Worm (Caenorhabditis elegans): ENCODE results near the gene str-148.
"Not testable (repeated sequence)": the region's sequence is repeated elsewhere in the genome, so short reads cannot be mapped to it uniquely, and the experiment has no call there.

str-148 gene

DNA sequence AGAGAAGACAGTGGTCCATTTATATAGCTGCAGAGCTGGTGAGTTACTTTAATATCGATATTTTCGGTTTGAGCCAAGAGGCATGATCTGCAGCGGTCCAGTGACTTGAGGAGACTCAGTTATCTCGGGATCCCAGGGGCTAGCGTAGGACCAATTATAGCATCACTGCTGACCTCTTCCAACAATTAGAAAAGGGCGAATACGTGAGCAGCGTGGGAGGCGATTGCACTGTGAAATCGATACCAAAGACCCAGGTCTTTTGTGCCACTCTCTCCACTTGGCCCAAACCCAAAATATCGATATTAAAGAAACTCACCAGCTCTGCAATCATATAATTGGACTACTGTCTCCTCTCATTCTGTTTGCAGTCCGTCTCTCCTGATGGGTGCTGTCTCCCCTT, 4.1 kb downstream of the str-148 start, which contains the start of gene fbxb-40:
Gene fbxb-40, minus strand, starts transcription at position 101 of the 400 bp plus-strand sequence.
- no peak for TF ChIP-seq lin-15B (tag; optimal IDR thresholded peaks at IDR 0.05)
- no peak for TF ChIP-seq fkh-2 (tag; optimal IDR thresholded peaks at IDR 0.05)
- no peak for TF ChIP-seq unc-39 (tag; optimal IDR thresholded peaks at IDR 0.05)
- TF ChIP-seq nhr-77 (tag; optimal IDR thresholded peaks at IDR 0.05), result no peak
- no peak for TF ChIP-seq nfya-1 (tag; optimal IDR thresholded peaks at IDR 0.05; ENCODE audit: insufficient read depth)
- no peak for TF ChIP-seq ceh-16 (tag; optimal IDR thresholded peaks at IDR 0.05)
- no peak for TF ChIP-seq nhr-43 (tag; optimal IDR thresholded peaks at IDR 0.05; ENCODE audit: poor library complexity, severe bottlenecking)
- TF ChIP-seq ceh-9 (tag; optimal IDR thresholded peaks at IDR 0.05), result no peak
- no peak for TF ChIP-seq sea-2 (GFP tag; optimal IDR thresholded peaks at IDR 0.05)
- no peak for TF ChIP-seq fkh-10 (GFP tag; optimal IDR thresholded peaks at IDR 0.05)
- no peak for TF ChIP-seq elt-2 (tag; optimal IDR thresholded peaks at IDR 0.05)
- no peak for TF ChIP-seq nhr-25 (tag; optimal IDR thresholded peaks at IDR 0.05)
- TF ChIP-seq fos-1 (tag; optimal IDR thresholded peaks at IDR 0.05), result no peak
- no peak for TF ChIP-seq ztf-11 (tag; optimal IDR thresholded peaks at IDR 0.05)
- no peak for TF ChIP-seq ama-1 (optimal IDR thresholded peaks at IDR 0.05)
- no peak for TF ChIP-seq nhr-28 (tag; optimal IDR thresholded peaks at IDR 0.05)

DNA sequence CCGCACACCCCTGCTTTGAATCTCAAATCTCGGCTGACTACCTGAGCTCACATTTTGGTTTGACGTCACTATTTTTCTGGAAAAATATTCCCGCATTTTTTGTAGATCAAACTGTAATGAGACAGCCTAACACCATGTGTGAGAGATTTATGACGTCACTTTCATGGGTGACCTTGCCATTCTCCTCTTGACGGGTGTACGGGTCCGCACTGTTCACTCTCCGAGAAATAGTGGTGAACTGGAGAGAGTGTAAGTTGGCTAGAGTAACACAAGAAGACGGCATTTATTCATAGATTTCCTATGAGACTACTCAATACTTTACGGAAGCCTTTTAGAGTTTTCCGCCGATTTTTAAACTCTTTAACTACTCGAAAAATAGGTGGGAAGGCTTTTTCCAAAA, 8.9 kb downstream of the str-148 start, which contains the start of gene K02E7.7:
Gene K02E7.7, plus strand, starts transcription at position 301 of the 400 bp plus-strand sequence.
- TF ChIP-seq tbx-2, R02D3.7, lin-39 (tag; optimal IDR thresholded peaks at IDR 0.05): not testable (repeated sequence)

DNA sequence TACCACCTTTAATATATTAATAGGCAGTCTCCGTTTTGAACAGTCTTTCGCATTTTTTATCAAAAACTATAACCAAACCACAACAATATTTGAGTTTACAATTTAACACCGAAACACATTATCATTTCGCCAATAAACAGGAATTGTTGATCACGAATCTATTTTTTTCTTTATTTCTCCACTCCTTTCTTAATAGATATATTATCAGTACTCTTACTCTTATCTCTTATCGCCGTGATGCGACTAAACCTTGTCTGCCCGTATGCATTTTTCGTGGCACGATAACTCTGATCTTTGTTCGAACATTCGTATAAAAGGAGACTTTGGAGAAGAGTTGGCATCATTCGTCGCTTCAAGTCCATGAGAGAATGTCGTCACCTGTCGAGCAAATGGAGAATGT, 11.1 kb downstream of the str-148 start:
- TF ChIP-seq nhr-77 (tag; optimal IDR thresholded peaks at IDR 0.05) (no peak), pha-4 (tag; optimal IDR thresholded peaks at IDR 0.05) (peak; percentile 46), eor-1 (tag; optimal IDR thresholded peaks at IDR 0.05) (no peak), pqm-1 (tag; optimal IDR thresholded peaks at IDR 0.05) (peak; percentile 85), sea-2 (GFP tag; optimal IDR thresholded peaks at IDR 0.05) (no peak), elt-2 (tag; optimal IDR thresholded peaks at IDR 0.05) (peak; percentile 97), lin-39 (tag; optimal IDR thresholded peaks at IDR 0.05) (no peak), nfya-1 (tag; optimal IDR thresholded peaks at IDR 0.05; ENCODE audit: insufficient read depth) (no peak), jun-1 (tag; optimal IDR thresholded peaks at IDR 0.05) (peak; percentile 44), egl-5 (tag; optimal IDR thresholded peaks at IDR 0.05) (no peak)

DNA sequence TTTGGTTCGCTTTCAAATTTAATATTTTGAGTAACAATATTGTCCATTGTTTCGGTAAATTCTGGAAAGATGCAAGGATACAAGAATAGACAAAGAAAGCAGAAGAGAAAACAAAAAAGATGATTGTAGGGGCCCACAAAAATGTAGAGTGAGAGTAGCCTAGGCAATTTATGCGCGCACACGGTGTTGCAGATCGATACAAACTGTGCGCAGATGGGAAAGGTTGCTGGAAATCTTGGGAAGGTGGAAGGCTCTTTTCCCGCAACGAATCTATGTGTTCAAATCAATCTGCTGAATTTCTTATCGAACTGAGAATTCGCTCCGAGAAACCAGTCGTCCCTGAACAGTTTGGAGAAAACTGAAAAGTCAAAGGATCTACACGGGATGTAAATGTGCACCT, 14.9 kb downstream of the str-148 start, which contains the start of gene btb-10:
Gene btb-10, minus strand, starts transcription at position 101 of the 400 bp plus-strand sequence.
- TF ChIP-seq daf-12, ceh-28, jun-1 (tag; optimal IDR thresholded peaks at IDR 0.05): not testable (repeated sequence)

DNA sequence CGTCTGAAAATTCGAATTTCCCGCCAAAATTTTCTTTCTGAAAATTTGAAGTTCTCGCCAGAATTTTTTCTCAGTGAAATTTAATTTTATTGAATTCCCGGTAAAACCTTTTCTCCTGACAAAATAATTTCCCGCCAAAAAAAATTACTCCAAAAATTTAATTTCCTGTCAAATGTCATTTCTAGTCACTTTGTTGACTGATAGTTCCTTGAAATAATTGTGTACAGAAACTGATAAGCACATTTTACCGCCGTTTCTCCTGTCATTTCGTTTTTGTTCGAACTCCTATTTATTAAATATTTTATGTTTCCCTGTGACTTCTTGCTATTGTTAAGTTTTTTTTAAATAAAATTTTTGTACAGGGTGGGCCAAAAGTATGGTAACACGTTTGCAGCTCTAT, 18.1 kb downstream of the str-148 start:
- TF ChIP-seq nhr-25 (tag; optimal IDR thresholded peaks at IDR 0.05) (no peak), elt-2 (tag; optimal IDR thresholded peaks at IDR 0.05) (peak; percentile 52)

DNA sequence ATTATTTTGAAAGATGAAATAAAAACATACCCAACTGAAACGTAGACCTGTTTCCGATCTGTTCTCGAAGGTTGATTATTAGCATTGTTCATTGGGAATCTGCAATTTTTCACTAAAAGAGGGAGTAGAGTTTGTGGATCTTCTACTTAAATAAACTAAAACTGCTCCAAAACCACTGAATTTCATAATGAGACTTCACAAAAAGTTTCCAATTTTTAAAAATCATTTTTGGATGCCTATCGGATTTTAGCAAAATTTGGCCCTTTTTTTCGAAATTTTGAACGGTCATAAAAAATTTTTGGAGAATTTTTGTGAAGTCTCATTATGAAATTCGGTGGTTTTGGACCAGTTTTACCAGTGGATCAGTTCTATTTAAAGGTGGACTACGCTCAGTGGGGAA, 21.1 kb downstream of the str-148 start, which contains the start of gene K02E7.10:
Gene K02E7.10, minus strand, starts transcription at position 101 of the 400 bp plus-strand sequence.
- TF ChIP-seq daf-12 (tag; optimal IDR thresholded peaks at IDR 0.05) (no peak), fkh-2 (tag; optimal IDR thresholded peaks at IDR 0.05) (no peak), unc-62 (GFP tag; optimal IDR thresholded peaks at IDR 0.05) (no peak), nhr-237 (tag; optimal IDR thresholded peaks at IDR 0.05) (no peak), nhr-67 (tag; optimal IDR thresholded peaks at IDR 0.05) (no peak), fos-1 (tag; optimal IDR thresholded peaks at IDR 0.05) (no peak), ama-1 (optimal IDR thresholded peaks at IDR 0.05) (no peak), egl-5 (tag; optimal IDR thresholded peaks at IDR 0.05) (no peak), eor-1 (tag; optimal IDR thresholded peaks at IDR 0.05) (no peak), nhr-28 (tag; optimal IDR thresholded peaks at IDR 0.05) (no peak)

DNA sequence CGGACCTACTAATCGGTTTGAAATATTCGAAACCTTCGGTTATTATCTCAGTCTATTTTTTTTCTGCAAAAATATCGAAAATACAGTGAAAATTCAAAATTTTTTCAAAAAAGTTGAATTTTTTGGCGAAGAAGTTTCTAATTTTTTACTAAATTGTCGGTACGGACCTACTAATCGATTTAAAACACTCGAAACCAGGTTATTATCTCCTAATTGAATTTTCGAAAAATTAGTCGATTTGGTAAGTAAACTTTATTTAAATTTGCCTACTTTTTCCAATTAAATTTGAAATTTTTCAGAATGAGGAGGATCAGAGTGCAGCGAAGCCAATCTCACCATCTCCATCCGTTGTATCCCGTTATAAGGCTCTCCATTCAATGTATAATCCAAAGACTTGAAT, 25.1 kb downstream of the str-148 start, which contains the start of gene K02E7.12:
Gene K02E7.12, plus strand, starts transcription at position 301 of the 400 bp plus-strand sequence.
- TF ChIP-seq zag-1 (tag; optimal IDR thresholded peaks at IDR 0.05) (no peak), ceh-9 (tag; optimal IDR thresholded peaks at IDR 0.05) (no peak), nhr-23 (tag; optimal IDR thresholded peaks at IDR 0.05) (no peak), nhr-11 (tag; optimal IDR thresholded peaks at IDR 0.05) (no peak), elt-2 (tag; optimal IDR thresholded peaks at IDR 0.05) (no peak), R02D3.7 (tag; optimal IDR thresholded peaks at IDR 0.05) (no peak), pqm-1 (tag; optimal IDR thresholded peaks at IDR 0.05) (no peak), nhr-43 (tag; optimal IDR thresholded peaks at IDR 0.05; ENCODE audit: poor library complexity, severe bottlenecking) (no peak), daf-12 (tag; optimal IDR thresholded peaks at IDR 0.05) (no peak), ztf-11 (tag; optimal IDR thresholded peaks at IDR 0.05) (no peak), fkh-2 (tag; optimal IDR thresholded peaks at IDR 0.05) (no peak), egl-5 (tag; optimal IDR thresholded peaks at IDR 0.05) (no peak), nhr-67 (tag; optimal IDR thresholded peaks at IDR 0.05) (no peak), eor-1 (tag; optimal IDR thresholded peaks at IDR 0.05) (no peak)

Data from whole organism, L3 larva.